Fruit fly (Drosophila melanogaster): ENCODE measurements around the gene CG9512.
A peak's percentile ranks its signal among the peaks of the same experiment; 100 is the strongest.

DNA sequence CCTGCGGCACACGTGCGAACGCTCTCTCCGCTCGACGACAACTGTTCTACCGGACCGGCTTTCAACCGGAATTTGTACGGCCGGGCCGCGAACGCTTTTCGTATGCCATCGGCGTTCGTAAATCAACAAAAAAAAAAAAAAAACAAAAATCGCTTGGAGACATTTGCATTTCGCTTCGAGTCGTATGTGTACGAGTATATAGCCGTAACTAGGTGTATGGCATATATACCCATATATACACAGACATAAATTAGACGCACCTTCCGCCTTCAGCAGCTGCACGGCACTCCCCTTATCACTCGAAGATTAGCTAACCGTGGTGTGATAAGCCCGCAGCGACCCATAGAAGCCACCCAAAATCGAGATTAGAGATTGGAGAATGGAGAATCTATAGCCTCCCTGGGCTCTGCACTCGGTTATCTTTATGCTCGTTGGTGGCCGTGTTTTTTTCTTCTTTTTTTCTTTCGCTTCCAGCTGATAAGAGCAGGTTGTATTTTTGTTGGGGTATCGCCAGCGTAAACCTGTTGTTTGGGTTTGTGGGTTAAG lies at the start of gene CG9512:
- TF ChIP-seq Atf6 (GFP tag; IDR thresholded peaks at IDR 0.05) = 0 out of 2 replicates have a peak, but pooled peaks have one; percentile 8
- TF ChIP-seq CG12769 (tag; optimal IDR thresholded peaks at IDR 0.05) = no peak
- TF ChIP-seq CG7839 (tag; optimal IDR thresholded peaks at IDR 0.05) = no peak
- TF ChIP-seq HHEX (GFP tag; optimal IDR thresholded peaks at IDR 0.05) = no peak
- no peak for TF ChIP-seq ac (GFP tag; optimal IDR thresholded peaks at IDR 0.05)
- TF ChIP-seq CG2120 (GFP tag; optimal IDR thresholded peaks at IDR 0.05) = no peak
- no peak for TF ChIP-seq sr (GFP tag; IDR thresholded peaks at IDR 0.05)
